Worm (Caenorhabditis elegans): Measurements from ENCODE around the gene npr-38.
A peak's percentile ranks its signal among the peaks of the same experiment; 100 is the strongest.

npr-38 gene

DNA sequence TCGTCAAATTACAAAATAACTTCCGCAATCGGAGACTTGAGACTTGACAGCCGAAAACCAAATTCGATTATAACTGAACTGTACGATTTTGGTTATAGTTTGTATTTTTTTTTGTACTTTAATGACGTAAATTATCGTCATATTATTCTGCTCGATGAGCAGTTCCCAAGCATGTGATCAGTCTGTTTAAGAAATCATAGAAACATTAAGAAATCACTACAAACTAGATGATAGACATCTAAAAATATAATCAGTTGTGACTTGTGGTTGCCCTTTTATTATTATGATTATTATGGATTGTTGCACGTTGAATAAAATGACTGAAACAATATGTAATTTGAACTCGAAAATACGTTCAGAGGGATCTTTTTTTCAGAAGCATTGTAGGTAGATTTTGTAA lies 37.2 kb upstream of the npr-38 start:
- TF ChIP-seq nhr-41 (GFP tag; IDR thresholded peaks at IDR 0.05) (no peak), dve-1 (tag; optimal IDR thresholded peaks at IDR 0.05; ENCODE audit: insufficient read depth) (peak; percentile 88), hlh-30 (tag; optimal IDR thresholded peaks at IDR 0.05; ENCODE audit: insufficient read depth) (peak; percentile 53), D1046.2 (GFP tag; IDR thresholded peaks at IDR 0.05) (no peak), nhr-25 (tag; optimal IDR thresholded peaks at IDR 0.05; ENCODE audit: borderline replicate concordance, insufficient read depth) (no peak), tag-97 (GFP tag; IDR thresholded peaks at IDR 0.05) (no peak), T26A8.4 (GFP tag; IDR thresholded peaks at IDR 0.05) (no peak), dmd-6 (GFP tag; IDR thresholded peaks at IDR 0.05) (peak; percentile 68), ceh-82 (tag; optimal IDR thresholded peaks at IDR 0.05) (no peak), lin-15B (tag; optimal IDR thresholded peaks at IDR 0.05) (no peak), nhr-28 (tag; optimal IDR thresholded peaks at IDR 0.05) (peak; percentile 96), set-16 (GFP tag; IDR thresholded peaks at IDR 0.05) (no peak), mep-1 (tag; optimal IDR thresholded peaks at IDR 0.05) (peak; percentile 52), daf-16 (GFP tag; optimal IDR thresholded peaks at IDR 0.05) (no peak), daf-16 (tag; optimal IDR thresholded peaks at IDR 0.05) (peak; percentile 77), mxl-3 (GFP tag; optimal IDR thresholded peaks at IDR 0.05) (no peak), aha-1 (tag) (no peak), nhr-76 (tag; optimal IDR thresholded peaks at IDR 0.05) (no peak), lin-13 (GFP tag; optimal IDR thresholded peaks at IDR 0.05) (no peak), fos-1 (tag; optimal IDR thresholded peaks at IDR 0.05) (no peak), ces-1 (GFP tag; optimal IDR thresholded peaks at IDR 0.05) (no peak), lsy-2 (tag; optimal IDR thresholded peaks at IDR 0.05) (no peak), nhr-48 (tag; optimal IDR thresholded peaks at IDR 0.05) (no peak), mdt-29 (GFP tag; IDR thresholded peaks at IDR 0.05) (0 out of 2 replicates have a peak, but pooled peaks have one; percentile 9), nhr-237 (tag; optimal IDR thresholded peaks at IDR 0.05) (no peak), Y48G9A.11 (GFP tag; IDR thresholded peaks at IDR 0.05) (no peak), F26F4.8 (GFP tag; conservative IDR thresholded peaks at IDR 0.05) (no peak), daf-19 (GFP tag; conservative IDR thresholded peaks at IDR 0.05) (no peak), mes-2 (tag; optimal IDR thresholded peaks at IDR 0.05; ENCODE audit: poor library complexity, severe bottlenecking) (no peak), R02D3.7 (tag; optimal IDR thresholded peaks at IDR 0.05) (no peak), vab-7 (GFP tag; IDR thresholded peaks at IDR 0.05) (no peak), dmd-9 (GFP tag; IDR thresholded peaks at IDR 0.05) (no peak), snpc-1.2 (GFP tag; IDR thresholded peaks at IDR 0.05) (no peak), rbr-2 (tag; optimal IDR thresholded peaks at IDR 0.05) (no peak), dmd-8 (GFP tag; IDR thresholded peaks at IDR 0.05) (no peak), ZK337.2 (GFP tag; IDR thresholded peaks at IDR 0.05) (no peak), pha-4 (GFP tag; IDR thresholded peaks at IDR 0.05) (peak; percentile 10; the same call in 1 of the 2 replicates), pha-4 (tag; optimal IDR thresholded peaks at IDR 0.05) (no peak), arid-1 (GFP tag; conservative IDR thresholded peaks at IDR 0.05) (no peak), aly-2 (tag; optimal IDR thresholded peaks at IDR 0.05) (no peak), nhr-102 (tag; optimal IDR thresholded peaks at IDR 0.05) (peak; percentile 30), tra-1 (GFP tag; IDR thresholded peaks at IDR 0.05) (no peak; the same call in 1 of the 2 replicates), egl-27 (tag; optimal IDR thresholded peaks at IDR 0.05) (no peak), php-3 (GFP tag; IDR thresholded peaks at IDR 0.05) (peak; percentile 67), hif-1 (tag; optimal IDR thresholded peaks at IDR 0.05) (peak in 1 of 2 experiments; percentile 36), skn-1 (tag; optimal IDR thresholded peaks at IDR 0.05) (no peak), nhr-77 (tag; optimal IDR thresholded peaks at IDR 0.05) (peak; percentile 62), sdz-12 (GFP tag; optimal IDR thresholded peaks at IDR 0.05) (no peak), Y105C5A.15 (GFP tag; IDR thresholded peaks at IDR 0.05) (no peak), hlh-11 (tag; optimal IDR thresholded peaks at IDR 0.05) (peak; percentile 70), hmg-1.1 (GFP tag; IDR thresholded peaks at IDR 0.05) (no peak), mxl-2 (GFP tag; conservative IDR thresholded peaks at IDR 0.05) (no peak)

All from whole organism, L4 larva.